Worm (Caenorhabditis elegans) whole organism, L3 larva: ENCODE measurements around the gene F54D8.6.

Experiments used
- elt-1 ChIP-seq: fragments of 150-350 bp; optimal IDR thresholded peaks from 2 replicates; lab custom pipeline; 2014; ENCODE audit warnings: missing biosample characterization, missing genetic modification characterization
- fos-1 ChIP-seq: fragments of 150-350 bp; optimal IDR thresholded peaks from 2 replicates; lab custom pipeline; 2014; ENCODE audit warnings: missing biosample characterization, missing genetic modification characterization
- mml-1 ChIP-seq: fragments of 150-350 bp; sonication (generic microtip); optimal IDR thresholded peaks from 3 replicates; lab custom pipeline; 2014; ENCODE audit warnings: missing biosample characterization, missing genetic modification characterization
- nfya-1 ChIP-seq: sonication (generic microtip); optimal IDR thresholded peaks from 2 replicates; lab custom pipeline; 2017; ENCODE audit warnings: missing genetic modification characterization, mild to moderate bottlenecking, missing compliant biosample characterization, antibody characterized with exemption, moderate library complexity; ENCODE audit not compliant: insufficient read depth
- nhr-237 ChIP-seq: fragments of 150-350 bp; optimal IDR thresholded peaks from 2 replicates; lab custom pipeline; 2014; ENCODE audit warnings: missing biosample characterization, missing genetic modification characterization
- nhr-28 ChIP-seq: fragments of 150-350 bp; optimal IDR thresholded peaks from 2 replicates; lab custom pipeline; 2014; ENCODE audit warnings: missing biosample characterization, missing genetic modification characterization
- nhr-76 ChIP-seq: fragments of 150-350 bp; sonication (generic microtip); optimal IDR thresholded peaks from 5 replicates; lab custom pipeline; 2014; ENCODE audit warnings: missing biosample characterization, missing genetic modification characterization
- pha-4 ChIP-seq: fragments of 150-350 bp; optimal IDR thresholded peaks from 2 replicates; lab custom pipeline; 2014; ENCODE audit warnings: missing biosample characterization, missing genetic modification reagents, missing genetic modification characterization
- pqm-1 ChIP-seq: fragments of 150-350 bp; optimal IDR thresholded peaks from 2 replicates; lab custom pipeline; 2017; ENCODE audit warnings: missing biosample characterization, missing genetic modification characterization, inconsistent platforms
- skn-1 ChIP-seq: fragments of 150-350 bp; optimal IDR thresholded peaks from 2 replicates; lab custom pipeline; 2014; ENCODE audit warnings: missing biosample characterization, missing genetic modification characterization
- unc-39 ChIP-seq: sonication (generic microtip); optimal IDR thresholded peaks from 4 replicates; lab custom pipeline; 2017; ENCODE audit warnings: missing biosample characterization, missing genetic modification characterization

- TF ChIP-seq mml-1 (tag; lab: Kevin White, UChicago) (no peak), elt-1 (tag; lab: Kevin White, UChicago) (no peak), nfya-1 (tag; lab: Kevin White, UChicago) (no peak), nhr-76 (tag; lab: Kevin White, UChicago) (no peak), pqm-1 (tag; lab: Kevin White, UChicago) (no peak), nhr-237 (tag; lab: Kevin White, UChicago) (no peak), nhr-28 (no peak), fos-1 (no peak), pha-4 (tag; lab: Kevin White, UChicago) (no peak), unc-39 (tag; lab: Kevin White, UChicago) (no peak), skn-1 (tag; lab: Kevin White, UChicago) (no peak)
These were observed 4.2 kb downstream of the F54D8.6 start, which contains the start of gene dpy-17 for ce11 chrIII:5106893-5107471.
